Fruit fly (Drosophila melanogaster) whole organism, prepupa: ENCODE measurements around the gene CheB38c.

Experiments
- CG10631 ChIP-seq: fragments of 200-800 bp; sonication (Bioruptor generic); optimal IDR thresholded peaks from 2 replicates; lab custom pipeline; 2016; ENCODE audit warnings: missing biosample characterization, missing genetic modification characterization
- CG10669 ChIP-seq: fragments of 200-800 bp; sonication (Bioruptor generic); optimal IDR thresholded peaks from 3 replicates; lab custom pipeline; 2018; ENCODE audit warnings: missing biosample characterization, mild to moderate bottlenecking, missing genetic modification characterization, moderate library complexity
- CG11294 ChIP-seq: fragments of 200-800 bp; sonication (Bioruptor generic); IDR thresholded peaks from 2 replicates; pipeline ENCODE4 v1.3.6; 2022; ENCODE audit warnings: missing biosample characterization, missing genetic modification characterization
- CG11762 ChIP-seq: fragments of 200-800 bp; sonication (Bioruptor generic); optimal IDR thresholded peaks from 3 replicates; lab custom pipeline; 2016; ENCODE audit warnings: missing biosample characterization, missing genetic modification characterization; ENCODE audit not compliant: insufficient read depth
- CG11902 ChIP-seq: fragments of 200-800 bp; sonication (Bioruptor generic); optimal IDR thresholded peaks from 3 replicates; lab custom pipeline; 2016; ENCODE audit warnings: missing biosample characterization, missing genetic modification characterization
- CG15336 ChIP-seq: fragments of 200-800 bp; sonication (Bioruptor generic); IDR thresholded peaks from 2 replicates; pipeline ENCODE4 v1.3.6; 2022; ENCODE audit warnings: missing biosample characterization, missing genetic modification characterization
- CG16779 ChIP-seq: fragments of 200-800 bp; sonication (Bioruptor generic); optimal IDR thresholded peaks from 3 replicates; lab custom pipeline; 2017; ENCODE audit warnings: missing biosample characterization, mild to moderate bottlenecking, missing genetic modification characterization
- CG31627 ChIP-seq: fragments of 200-800 bp; sonication (Bioruptor generic); optimal IDR thresholded peaks from 3 replicates; lab custom pipeline; 2016; ENCODE audit warnings: missing biosample characterization, missing genetic modification characterization
- CG34406 ChIP-seq: fragments of 200-800 bp; sonication (Bioruptor generic); optimal IDR thresholded peaks from 3 replicates; lab custom pipeline; 2016; ENCODE audit warnings: missing biosample characterization, missing genetic modification characterization
- CG6163 ChIP-seq: fragments of 200-800 bp; sonication (Bioruptor generic); IDR thresholded peaks from 3 replicates; pipeline ENCODE4 v1.3.6; 2022; ENCODE audit warnings: missing biosample characterization, missing genetic modification characterization
- CG6276 ChIP-seq: fragments of 200-800 bp; sonication (Bioruptor generic); optimal IDR thresholded peaks from 2 replicates; lab custom pipeline; 2017; ENCODE audit warnings: missing biosample characterization, mild to moderate bottlenecking, missing genetic modification characterization
- CG6792 ChIP-seq: fragments of 200-800 bp; sonication (Bioruptor generic); optimal IDR thresholded peaks from 3 replicates; lab custom pipeline; 2016; ENCODE audit warnings: missing biosample characterization, missing genetic modification characterization
- CG6808 ChIP-seq: fragments of 200-800 bp; sonication (Bioruptor generic); optimal IDR thresholded peaks from 3 replicates; lab custom pipeline; 2017; ENCODE audit warnings: missing biosample characterization, missing genetic modification characterization, mild to moderate bottlenecking, moderate library complexity, missing genetic modification reagents
- CG6854 ChIP-seq: fragments of 200-800 bp; sonication (Bioruptor generic); optimal IDR thresholded peaks from 2 replicates; lab custom pipeline; 2017; ENCODE audit warnings: missing biosample characterization, mild to moderate bottlenecking, missing genetic modification characterization
- CG7368 ChIP-seq: fragments of 200-800 bp; sonication (Bioruptor generic); optimal IDR thresholded peaks from 3 replicates; lab custom pipeline; 2016; ENCODE audit warnings: missing biosample characterization, missing genetic modification characterization
- CG8119 ChIP-seq: fragments of 200-800 bp; sonication (Bioruptor generic); IDR thresholded peaks from 3 replicates; pipeline ENCODE4 v1.3.6; 2022; ENCODE audit warnings: missing biosample characterization, missing genetic modification characterization
- CG8319 ChIP-seq: fragments of 200-800 bp; sonication (Bioruptor generic); optimal IDR thresholded peaks from 3 replicates; lab custom pipeline; 2016; ENCODE audit warnings: missing biosample characterization, missing genetic modification characterization
- CG8632 ChIP-seq: fragments of 200-800 bp; sonication (Bioruptor generic); optimal IDR thresholded peaks from 3 replicates; lab custom pipeline; 2016; ENCODE audit warnings: missing biosample characterization, missing genetic modification characterization
- CG9139 ChIP-seq: fragments of 200-800 bp; sonication (Bioruptor generic); optimal IDR thresholded peaks from 3 replicates; lab custom pipeline; 2017; ENCODE audit warnings: missing biosample characterization, mild to moderate bottlenecking, missing genetic modification characterization
- Eip75B ChIP-seq: fragments of 200-800 bp; sonication (Bioruptor generic); optimal IDR thresholded peaks from 3 replicates; lab custom pipeline; 2016; ENCODE audit warnings: missing biosample characterization, missing genetic modification characterization
- Eip78C ChIP-seq: fragments of 200-800 bp; sonication (Bioruptor generic); peaks from one replicate; lab custom pipeline; 2016; ENCODE audit warnings: missing biosample characterization, missing genetic modification characterization
- Gug ChIP-seq: fragments of 200-800 bp; sonication (Bioruptor generic); IDR thresholded peaks from 2 replicates; pipeline ENCODE4 v1.3.6; 2022; ENCODE audit warnings: missing biosample characterization, missing genetic modification characterization
- Hr4 ChIP-seq: fragments of 200-800 bp; sonication (Bioruptor generic); optimal IDR thresholded peaks from 3 replicates; lab custom pipeline; 2016; ENCODE audit warnings: missing biosample characterization, missing genetic modification characterization
- Met ChIP-seq: fragments of 200-800 bp; sonication (Bioruptor generic); optimal IDR thresholded peaks from 3 replicates; lab custom pipeline; 2016; ENCODE audit warnings: missing biosample characterization, missing genetic modification characterization
- OdsH ChIP-seq: fragments of 200-800 bp; sonication (Bioruptor generic); optimal IDR thresholded peaks from 3 replicates; lab custom pipeline; 2016; ENCODE audit warnings: missing biosample characterization, missing genetic modification characterization
- Sox102F ChIP-seq: fragments of 200-800 bp; sonication (Bioruptor generic); optimal IDR thresholded peaks from 2 replicates; lab custom pipeline; 2016; ENCODE audit warnings: missing biosample characterization, mild to moderate bottlenecking, missing genetic modification characterization
- Sox15 ChIP-seq: fragments of 200-800 bp; sonication (Bioruptor generic); optimal IDR thresholded peaks from 3 replicates; lab custom pipeline; 2016; ENCODE audit warnings: missing biosample characterization, missing genetic modification characterization
- achi ChIP-seq: fragments of 200-800 bp; sonication (Bioruptor generic); optimal IDR thresholded peaks from 3 replicates; lab custom pipeline; 2016; ENCODE audit warnings: missing biosample characterization, missing genetic modification characterization
- cyc ChIP-seq: fragments of 200-800 bp; sonication (Bioruptor generic); optimal IDR thresholded peaks from 3 replicates; lab custom pipeline; 2016; ENCODE audit warnings: missing biosample characterization, missing genetic modification characterization
- dac ChIP-seq: fragments of 200-800 bp; sonication (Bioruptor generic); optimal IDR thresholded peaks from 2 replicates; lab custom pipeline; 2017; ENCODE audit warnings: missing biosample characterization, mild to moderate bottlenecking, missing genetic modification characterization
- dsx ChIP-seq: fragments of 200-800 bp; optimal IDR thresholded peaks from 3 replicates; lab custom pipeline; 2019; ENCODE audit warnings: missing biosample characterization, mild to moderate bottlenecking, missing genetic modification characterization, moderate library complexity; ENCODE audit not compliant: poor library complexity, severe bottlenecking
- eg ChIP-seq: fragments of 200-800 bp; sonication (Bioruptor generic); IDR thresholded peaks from 3 replicates; pipeline ENCODE4 v1.3.6; 2022; ENCODE audit warnings: missing biosample characterization, missing genetic modification characterization
- esn ChIP-seq: fragments of 200-800 bp; sonication (Bioruptor generic); optimal IDR thresholded peaks from 2 replicates; lab custom pipeline; 2016; ENCODE audit warnings: missing biosample characterization, mild to moderate bottlenecking, missing genetic modification characterization, moderate library complexity
- fd59A ChIP-seq: fragments of 200-800 bp; sonication (Bioruptor generic); optimal IDR thresholded peaks from 2 replicates; lab custom pipeline; 2017; ENCODE audit warnings: missing biosample characterization, mild to moderate bottlenecking, missing genetic modification characterization, missing genetic modification reagents
- fkh ChIP-seq: fragments of 200-800 bp; sonication (Bioruptor generic); optimal IDR thresholded peaks from 3 replicates; lab custom pipeline; 2017; ENCODE audit warnings: missing biosample characterization, mild to moderate bottlenecking, missing genetic modification characterization, moderate library complexity
- net ChIP-seq: fragments of 200-800 bp; sonication (Bioruptor generic); optimal IDR thresholded peaks from 3 replicates; lab custom pipeline; 2016; ENCODE audit warnings: missing biosample characterization, missing genetic modification characterization
- ss ChIP-seq, 2 experiments: fragments of 200-800 bp; sonication (Bioruptor generic); optimal IDR thresholded peaks; 2 replicates in 1 of 2; 3 replicates in 1 of 2; lab custom pipeline; 2017 to 2018; ENCODE audit warnings: mild to moderate bottlenecking in 2 of 2, missing biosample characterization in 2 of 2, missing genetic modification characterization in 2 of 2, moderate library complexity in 1 of 2
- svp ChIP-seq: fragments of 200-800 bp; sonication (Bioruptor generic); peaks from one replicate; lab custom pipeline; 2016; ENCODE audit warnings: missing biosample characterization, missing genetic modification characterization
- vri ChIP-seq: fragments of 200-800 bp; sonication (Bioruptor generic); optimal IDR thresholded peaks from 3 replicates; lab custom pipeline; 2016; ENCODE audit warnings: missing biosample characterization, mild to moderate bottlenecking, missing genetic modification characterization

Gene CheB38c

DNA sequence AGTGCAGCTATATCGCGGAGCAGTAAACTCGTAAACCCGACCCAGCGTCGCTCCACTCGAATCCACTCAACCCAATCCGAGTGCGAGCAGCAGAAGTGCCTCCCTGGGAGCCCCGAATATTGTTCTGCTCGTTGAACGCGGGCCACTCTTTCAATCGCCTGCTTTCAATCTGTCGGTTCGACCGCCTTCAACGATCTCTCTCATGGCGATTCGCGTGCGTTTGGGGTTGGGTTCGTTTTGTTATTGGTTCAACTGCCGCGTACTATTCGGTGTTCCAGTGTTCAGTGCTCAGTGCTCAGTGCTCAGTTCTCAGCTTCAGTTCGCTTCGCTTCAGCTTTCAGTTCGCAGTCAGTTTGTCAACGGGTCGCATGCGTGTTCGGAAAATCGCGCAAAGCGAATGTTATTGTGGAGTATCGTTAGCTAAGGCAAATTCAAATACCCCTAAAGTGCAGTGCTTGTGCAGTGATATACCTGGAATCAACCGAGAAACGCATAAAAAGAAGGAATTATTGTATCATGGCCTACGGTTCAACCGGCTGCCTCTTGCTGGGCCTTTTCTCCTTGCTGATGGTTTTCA, 19.9 kb upstream of the CheB38c start, which contains the start of gene CG31676:
Gene CG31676 (plus strand): TSS at position 289 of the 577 bp plus-strand sequence.
- TF ChIP-seq CG6163 (GFP tag; lab: Robert Waterston, UW) = 0 out of 3 replicates have a peak, but pooled peaks have one; percentile 36
- TF ChIP-seq CG7368 = no peak
- TF ChIP-seq CG11762 (GFP tag; lab: Kevin White, UChicago) = no peak
- TF ChIP-seq CG9139 (GFP tag; lab: Kevin White, UChicago) = no peak
- no peak for TF ChIP-seq fd59A (GFP tag; lab: Kevin White, UChicago)
- TF ChIP-seq Sox102F (GFP tag; lab: Kevin White, UChicago) = no peak
- TF ChIP-seq CG8119 (GFP tag; lab: Robert Waterston, UW) = 0 out of 3 replicates have a peak, but pooled peaks have one; percentile 19
- TF ChIP-seq CG15336 (GFP tag; lab: Robert Waterston, UW) = no peak
- TF ChIP-seq dsx (GFP tag; lab: Kevin White, UChicago) = no peak
- peak; percentile 73 for TF ChIP-seq Eip78C (GFP tag; lab: Kevin White, UChicago)
- TF ChIP-seq CG6792 = no peak
- TF ChIP-seq ss (GFP tag; optimal IDR thresholded peaks at IDR 0.05; lab: Kevin White, UChicago) = no peak
- TF ChIP-seq cyc = no peak
- no peak for TF ChIP-seq CG8319 (GFP tag; lab: Kevin White, UChicago)
- no peak for TF ChIP-seq vri
- no peak for TF ChIP-seq CG34406 (GFP tag; lab: Kevin White, UChicago)
- TF ChIP-seq eg (GFP tag; lab: Robert Waterston, UW) = peak; percentile 5; the same call in 1 of the 3 replicates
- no peak for TF ChIP-seq esn (GFP tag; lab: Kevin White, UChicago)

DNA sequence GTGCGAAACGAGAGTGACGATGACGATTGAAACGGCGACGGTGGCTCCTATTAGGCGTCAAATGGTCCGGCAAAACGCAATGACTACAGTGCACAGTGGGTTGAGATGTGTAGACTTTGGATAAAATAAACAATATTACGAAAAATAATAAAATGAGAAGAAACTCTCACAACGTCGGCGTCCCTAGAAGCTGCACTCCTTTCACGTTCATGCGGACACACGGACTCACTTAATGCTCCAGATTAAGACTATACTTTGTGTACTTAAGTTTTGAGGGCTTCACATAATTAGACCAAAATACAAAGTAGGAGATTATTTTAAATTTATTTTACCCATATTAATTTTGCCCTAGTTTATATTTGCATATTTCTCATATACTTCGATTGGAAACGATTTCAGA, 19.3 kb upstream of the CheB38c start:
- TF ChIP-seq Met = no peak
- no peak for TF ChIP-seq CG7368
- TF ChIP-seq CG11294 (GFP tag; lab: Robert Waterston, UW) = peak; percentile 48; the same call in 1 of the 2 replicates
- TF ChIP-seq OdsH (GFP tag; lab: Kevin White, UChicago) = no peak
- TF ChIP-seq CG6276 (GFP tag; lab: Kevin White, UChicago) = peak; percentile 82
- no peak for TF ChIP-seq dac (GFP tag; lab: Kevin White, UChicago)
- TF ChIP-seq CG11762 (GFP tag; lab: Kevin White, UChicago) = peak; percentile 23
- 0 out of 3 replicates have a peak, but pooled peaks have one; percentile 40 for TF ChIP-seq eg (GFP tag; lab: Robert Waterston, UW)
- no peak for TF ChIP-seq CG10669 (GFP tag; lab: Kevin White, UChicago)
- no peak for TF ChIP-seq achi (GFP tag; lab: Kevin White, UChicago)
- TF ChIP-seq Sox102F (GFP tag; lab: Kevin White, UChicago) = no peak
- TF ChIP-seq Gug = peak; percentile 36; the same call in 1 of the 2 replicates

dm6 chr2L:20837885-20838284, 17.2 kb upstream of the CheB38c start, which contains the start of gene Spn38F:
Gene Spn38F (minus strand): TSS chr2L:20837985.
- TF ChIP-seq CG6808 (no peak), Hr4 (GFP tag; lab: Kevin White, UChicago) (no peak), svp (no peak), CG8119 (GFP tag; lab: Robert Waterston, UW) (no peak), esn (GFP tag; lab: Kevin White, UChicago) (no peak)

dm6 chr2L:20835501-20835900, 14.8 kb upstream of the CheB38c start, which contains the start of gene Oseg5:
Gene Oseg5 (minus strand): TSS chr2L:20835840.
- TF ChIP-seq CG31627 (GFP tag; lab: Kevin White, UChicago) (no peak), Eip75B (GFP tag; lab: Kevin White, UChicago) (no peak), CG6163 (GFP tag; lab: Robert Waterston, UW) (no peak), CG8319 (GFP tag; lab: Kevin White, UChicago) (no peak), fkh (GFP tag; lab: Kevin White, UChicago) (no peak), CG10631 (no peak), net (GFP tag; lab: Kevin White, UChicago) (no peak), CG7368 (no peak), Gug (no peak), CG6854 (no peak), CG8632 (no peak), Sox15 (no peak), CG11902 (GFP tag; lab: Kevin White, UChicago) (no peak), CG16779 (tag; lab: Kevin White, UChicago) (no peak), cyc (no peak)
- TF ChIP-seq, all 60 proteins: peak for 0
